Worm (Caenorhabditis elegans) whole organism, late embryonic: ENCODE results near the gene cpx-2.

Experiments
- C08G9.2 ChIP-seq: sonication (generic microtip); optimal IDR thresholded peaks from 2 replicates; lab custom pipeline; 2016; ENCODE audit warnings: mild to moderate bottlenecking, missing genetic modification characterization, moderate library complexity, missing compliant biosample characterization
- C38D4.7 ChIP-seq: fragments of 200-800 bp; sonication (Bioruptor generic); optimal IDR thresholded peaks from 2 replicates; lab custom pipeline; 2018; ENCODE audit warnings: mild to moderate bottlenecking, missing genetic modification characterization, moderate library complexity, missing compliant biosample characterization
- K09A11.1 ChIP-seq: sonication (generic microtip); optimal IDR thresholded peaks from 2 replicates; lab custom pipeline; 2017; ENCODE audit warnings: antibody characterized with exemption, mild to moderate bottlenecking, missing genetic modification characterization, missing compliant biosample characterization; ENCODE audit not compliant: insufficient read depth
- T23F11.4 ChIP-seq: fragments of 200-800 bp; sonication (Bioruptor generic); optimal IDR thresholded peaks from 2 replicates; lab custom pipeline; 2018; ENCODE audit warnings: mild to moderate bottlenecking, missing genetic modification characterization, missing compliant biosample characterization
- Y22D7AL.16 ChIP-seq: sonication (generic microtip); optimal IDR thresholded peaks from 2 replicates; lab custom pipeline; 2016; ENCODE audit warnings: missing genetic modification characterization, missing compliant biosample characterization
- ahr-1 ChIP-seq: sonication (generic microtip); optimal IDR thresholded peaks from 2 replicates; lab custom pipeline; 2016; ENCODE audit warnings: missing genetic modification characterization, missing compliant biosample characterization
- ceh-14 ChIP-seq: sonication (generic microtip); optimal IDR thresholded peaks from 2 replicates; lab custom pipeline; 2016; ENCODE audit warnings: missing genotype, missing genetic modification characterization, missing compliant biosample characterization
- ceh-18 ChIP-seq: sonication (generic microtip); optimal IDR thresholded peaks from 2 replicates; lab custom pipeline; 2016; ENCODE audit warnings: missing genetic modification characterization, missing compliant biosample characterization
- ceh-19 ChIP-seq: fragments of 200-800 bp; sonication (Bioruptor generic); optimal IDR thresholded peaks from 2 replicates; lab custom pipeline; 2018; ENCODE audit warnings: mild to moderate bottlenecking, missing genetic modification characterization, missing compliant biosample characterization
- ceh-22 ChIP-seq: sonication (generic microtip); optimal IDR thresholded peaks from 2 replicates; lab custom pipeline; 2017; ENCODE audit warnings: missing biosample characterization, missing genetic modification characterization
- ceh-24 ChIP-seq: sonication (generic microtip); optimal IDR thresholded peaks from 2 replicates; lab custom pipeline; 2016; ENCODE audit warnings: mild to moderate bottlenecking, missing genetic modification characterization, missing compliant biosample characterization
- ceh-34 ChIP-seq: sonication (generic microtip); optimal IDR thresholded peaks from 2 replicates; lab custom pipeline; 2016; ENCODE audit warnings: mild to moderate bottlenecking, missing genetic modification characterization, missing compliant biosample characterization
- ceh-45 ChIP-seq: fragments of 200-800 bp; sonication (Bioruptor generic); IDR thresholded peaks from 2 replicates; pipeline ENCODE4 v1.3.6; 2022; ENCODE audit warnings: missing genetic modification reagents, missing genetic modification characterization, missing compliant biosample characterization
- ceh-9 ChIP-seq: sonication (generic microtip); optimal IDR thresholded peaks from 2 replicates; lab custom pipeline; 2016; ENCODE audit warnings: mild to moderate bottlenecking, missing genetic modification characterization, inconsistent platforms, missing compliant biosample characterization
- che-1 ChIP-seq: sonication (generic microtip); optimal IDR thresholded peaks from 2 replicates; lab custom pipeline; 2016; ENCODE audit warnings: mild to moderate bottlenecking, missing genetic modification characterization, missing compliant biosample characterization
- ets-4 ChIP-seq: sonication (generic microtip); optimal IDR thresholded peaks from 2 replicates; lab custom pipeline; 2016; ENCODE audit warnings: missing genetic modification characterization, missing compliant biosample characterization
- fkh-6 ChIP-seq: sonication (generic microtip); optimal IDR thresholded peaks from 2 replicates; lab custom pipeline; 2016; ENCODE audit warnings: missing genetic modification characterization, missing compliant biosample characterization
- gmeb-2 ChIP-seq: sonication (generic microtip); optimal IDR thresholded peaks from 2 replicates; lab custom pipeline; 2016; ENCODE audit warnings: missing genetic modification characterization, inconsistent platforms, missing compliant biosample characterization
- hlh-13 ChIP-seq: fragments of 200-800 bp; sonication (Bioruptor generic); optimal IDR thresholded peaks from 2 replicates; lab custom pipeline; 2018; ENCODE audit warnings: mild to moderate bottlenecking, missing genetic modification characterization, missing compliant biosample characterization
- lim-6 ChIP-seq: sonication (generic microtip); optimal IDR thresholded peaks from 2 replicates; lab custom pipeline; 2016; ENCODE audit warnings: missing genetic modification characterization, missing compliant biosample characterization
- nfya-1 ChIP-seq: sonication (generic microtip); optimal IDR thresholded peaks from 2 replicates; lab custom pipeline; 2017; ENCODE audit warnings: missing genetic modification characterization, mild to moderate bottlenecking, missing compliant biosample characterization, antibody characterized with exemption, moderate library complexity
- npax-4 ChIP-seq: sonication (generic microtip); optimal IDR thresholded peaks from 2 replicates; lab custom pipeline; 2016; ENCODE audit warnings: missing genetic modification characterization, missing compliant biosample characterization
- pat-9 ChIP-seq: fragments of 200-800 bp; sonication (Bioruptor generic); optimal IDR thresholded peaks from 2 replicates; lab custom pipeline; 2018; ENCODE audit warnings: mild to moderate bottlenecking, missing genetic modification characterization, moderate library complexity, missing compliant biosample characterization
- pax-1 ChIP-seq: fragments of 150-350 bp; optimal IDR thresholded peaks from 2 replicates; lab custom pipeline; 2014; ENCODE audit warnings: missing biosample characterization, missing genetic modification characterization
- pqm-1 ChIP-seq: sonication (generic microtip); optimal IDR thresholded peaks from 2 replicates; lab custom pipeline; 2016; ENCODE audit warnings: missing genetic modification characterization, missing compliant biosample characterization
- rnt-1 ChIP-seq: sonication (generic microtip); optimal IDR thresholded peaks from 2 replicates; lab custom pipeline; 2016; ENCODE audit warnings: missing genetic modification characterization, missing compliant biosample characterization
- sdc-2 ChIP-seq: sonication (generic microtip); optimal IDR thresholded peaks from 2 replicates; lab custom pipeline; 2016; ENCODE audit warnings: missing genotype, missing genetic modification characterization, missing compliant biosample characterization
- sox-4 ChIP-seq: sonication (generic microtip); optimal IDR thresholded peaks from 2 replicates; lab custom pipeline; 2017; ENCODE audit warnings: mild to moderate bottlenecking, missing genetic modification characterization, inconsistent platforms, missing compliant biosample characterization
- syd-9 ChIP-seq: sonication (generic microtip); optimal IDR thresholded peaks from 2 replicates; lab custom pipeline; 2016; ENCODE audit warnings: mild to moderate bottlenecking, missing genetic modification characterization, moderate library complexity, missing compliant biosample characterization
- tbx-2 ChIP-seq: sonication (generic microtip); optimal IDR thresholded peaks from 2 replicates; lab custom pipeline; 2016; ENCODE audit warnings: missing genetic modification characterization, missing compliant biosample characterization
- tbx-7 ChIP-seq: sonication (generic microtip); optimal IDR thresholded peaks from 2 replicates; lab custom pipeline; 2016; ENCODE audit warnings: missing genotype, missing genetic modification characterization, missing compliant biosample characterization
- ttx-3 ChIP-seq: sonication (generic microtip); optimal IDR thresholded peaks from 2 replicates; lab custom pipeline; 2016; ENCODE audit warnings: missing genetic modification reagents, missing genetic modification characterization, missing compliant biosample characterization
- unc-55 ChIP-seq: sonication (generic microtip); optimal IDR thresholded peaks from 2 replicates; lab custom pipeline; 2017; ENCODE audit warnings: missing biosample characterization, missing genetic modification reagents, missing genetic modification characterization
- unc-86 ChIP-seq: sonication (generic microtip); optimal IDR thresholded peaks from 2 replicates; lab custom pipeline; 2016; ENCODE audit warnings: missing genetic modification characterization, missing compliant biosample characterization
- zip-5 ChIP-seq: sonication (generic microtip); optimal IDR thresholded peaks from 2 replicates; lab custom pipeline; 2016; ENCODE audit warnings: missing genetic modification characterization, missing compliant biosample characterization
- ztf-16 ChIP-seq: sonication (generic microtip); optimal IDR thresholded peaks from 2 replicates; lab custom pipeline; 2017; ENCODE audit warnings: missing genetic modification characterization, missing compliant biosample characterization

The cpx-2 gene

ce11 chrX:13071120-13071519, at the start of gene cpx-2:
TSS of gene cpx-2 (minus strand) at chrX:13071220.
- no peak for TF ChIP-seq ceh-14 (tag; lab: Kevin White, UChicago)
- TF ChIP-seq ahr-1 (tag; lab: Kevin White, UChicago), result no peak
- no peak for TF ChIP-seq lim-6 (tag; lab: Kevin White, UChicago)
- no peak for TF ChIP-seq T23F11.4 (GFP tag; lab: Kevin White, UChicago)
- TF ChIP-seq, all 69 proteins: peak for 0

ce11 chrX:13119900-13120299, 48.9 kb upstream of the cpx-2 start:
- TF ChIP-seq sdc-2, result no peak
- TF ChIP-seq npax-4, result no peak
- TF ChIP-seq rnt-1, result no peak
- no peak for TF ChIP-seq tbx-2
- TF ChIP-seq C08G9.2 (tag; lab: Kevin White, UChicago), result no peak
- no peak for TF ChIP-seq unc-86 (tag; lab: Kevin White, UChicago)
- TF ChIP-seq K09A11.1, result no peak
- no peak for TF ChIP-seq T23F11.4 (GFP tag; lab: Kevin White, UChicago)
- no peak for TF ChIP-seq C38D4.7 (GFP tag; lab: Kevin White, UChicago)
- TF ChIP-seq sox-4 (tag; lab: Kevin White, UChicago), result no peak

ce11 chrX:13116380-13116779, 45.4 kb upstream of the cpx-2 start:
- TF ChIP-seq ahr-1 (tag; lab: Kevin White, UChicago), result no peak
- no peak for TF ChIP-seq zip-5 (tag; lab: Kevin White, UChicago)
- no peak for TF ChIP-seq ceh-34 (tag; lab: Kevin White, UChicago)
- TF ChIP-seq syd-9 (tag; lab: Kevin White, UChicago), result no peak
- no peak for TF ChIP-seq fkh-6 (tag; lab: Kevin White, UChicago)
- no peak for TF ChIP-seq ztf-16
- no peak for TF ChIP-seq Y22D7AL.16 (tag; lab: Kevin White, UChicago)
- no peak for TF ChIP-seq gmeb-2 (tag; lab: Kevin White, UChicago)
- no peak for TF ChIP-seq ceh-24 (tag; lab: Kevin White, UChicago)
- no peak for TF ChIP-seq rnt-1
- no peak for TF ChIP-seq ceh-22 (tag; lab: Kevin White, UChicago)
- no peak for TF ChIP-seq hlh-13 (GFP tag; lab: Kevin White, UChicago)

DNA sequence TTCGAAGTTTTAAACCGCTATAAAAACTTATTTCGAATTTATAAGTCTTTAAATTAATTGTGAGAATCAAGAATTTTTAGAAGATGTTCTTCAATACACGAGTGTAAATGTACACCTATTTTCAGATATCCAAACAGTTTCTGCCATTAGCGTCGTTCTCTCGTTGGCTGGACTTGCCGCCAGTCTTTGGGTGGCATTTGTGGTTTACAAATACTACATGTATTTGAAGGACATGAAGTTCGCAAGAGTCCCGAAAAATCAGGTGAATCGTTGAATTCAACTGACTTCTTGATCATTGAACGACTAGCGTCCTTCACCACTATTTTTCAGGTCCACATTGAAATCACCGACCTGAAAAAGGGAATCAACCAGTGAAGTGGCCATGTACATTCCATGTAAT, 44.7 kb upstream of the cpx-2 start:
- TF ChIP-seq rnt-1 (no peak), pqm-1 (no peak), che-1 (tag; lab: Kevin White, UChicago) (no peak), tbx-7 (tag; lab: Kevin White, UChicago) (no peak), ceh-19 (GFP tag; lab: Kevin White, UChicago) (no peak), ets-4 (tag; lab: Kevin White, UChicago) (no peak), K09A11.1 (no peak), Y22D7AL.16 (tag; lab: Kevin White, UChicago) (no peak), ceh-18 (tag; lab: Kevin White, UChicago) (no peak), nfya-1 (tag; lab: Kevin White, UChicago) (no peak), pat-9 (tag; lab: Kevin White, UChicago) (no peak), pax-1 (tag; lab: Kevin White, UChicago) (no peak), ceh-45 (GFP tag; lab: Robert Waterston, UW) (no peak), ttx-3 (tag; lab: Kevin White, UChicago) (no peak), unc-55 (GFP tag; lab: Kevin White, UChicago) (no peak), ceh-14 (tag; lab: Kevin White, UChicago) (no peak), sdc-2 (no peak), ceh-9 (tag; lab: Kevin White, UChicago) (no peak)
- TF ChIP-seq, all 69 proteins: peak for 0
